Worm (Caenorhabditis elegans) whole organism, late embryonic: Measurements from ENCODE around the gene clec-7.

Experiments used
- C08G9.2 ChIP-seq: sonication (generic microtip); optimal IDR thresholded peaks from 2 replicates; lab custom pipeline; 2016; ENCODE audit warnings: mild to moderate bottlenecking, missing genetic modification characterization, moderate library complexity, missing compliant biosample characterization
- C38D4.7 ChIP-seq: fragments of 200-800 bp; sonication (Bioruptor generic); optimal IDR thresholded peaks from 2 replicates; lab custom pipeline; 2018; ENCODE audit warnings: mild to moderate bottlenecking, missing genetic modification characterization, moderate library complexity, missing compliant biosample characterization
- F13H6.1 ChIP-seq: sonication (generic microtip); optimal IDR thresholded peaks from 2 replicates; lab custom pipeline; 2016; ENCODE audit warnings: missing genetic modification characterization, missing compliant biosample characterization
- K02D7.2 ChIP-seq: sonication (generic microtip); optimal IDR thresholded peaks from 2 replicates; lab custom pipeline; 2017; ENCODE audit warnings: mild to moderate bottlenecking, missing genetic modification characterization, missing compliant biosample characterization
- T23F11.4 ChIP-seq: fragments of 200-800 bp; sonication (Bioruptor generic); optimal IDR thresholded peaks from 2 replicates; lab custom pipeline; 2018; ENCODE audit warnings: mild to moderate bottlenecking, missing genetic modification characterization, missing compliant biosample characterization
- ahr-1 ChIP-seq: sonication (generic microtip); optimal IDR thresholded peaks from 2 replicates; lab custom pipeline; 2016; ENCODE audit warnings: missing genetic modification characterization, missing compliant biosample characterization
- ceh-14 ChIP-seq: sonication (generic microtip); optimal IDR thresholded peaks from 2 replicates; lab custom pipeline; 2016; ENCODE audit warnings: missing genotype, missing genetic modification characterization, missing compliant biosample characterization
- ceh-18 ChIP-seq: sonication (generic microtip); optimal IDR thresholded peaks from 2 replicates; lab custom pipeline; 2016; ENCODE audit warnings: missing genetic modification characterization, missing compliant biosample characterization
- ceh-19 ChIP-seq: fragments of 200-800 bp; sonication (Bioruptor generic); optimal IDR thresholded peaks from 2 replicates; lab custom pipeline; 2018; ENCODE audit warnings: mild to moderate bottlenecking, missing genetic modification characterization, missing compliant biosample characterization
- ceh-22 ChIP-seq: sonication (generic microtip); optimal IDR thresholded peaks from 2 replicates; lab custom pipeline; 2017; ENCODE audit warnings: missing biosample characterization, missing genetic modification characterization
- ceh-31 ChIP-seq: sonication (generic microtip); optimal IDR thresholded peaks from 2 replicates; lab custom pipeline; 2016; ENCODE audit warnings: missing genetic modification characterization, missing compliant biosample characterization
- ceh-45 ChIP-seq: fragments of 200-800 bp; sonication (Bioruptor generic); IDR thresholded peaks from 2 replicates; pipeline ENCODE4 v1.3.6; 2022; ENCODE audit warnings: missing genetic modification reagents, missing genetic modification characterization, missing compliant biosample characterization
- ceh-6 ChIP-seq: fragments of 200-800 bp; sonication (Bioruptor generic); optimal IDR thresholded peaks from 2 replicates; lab custom pipeline; 2018; ENCODE audit warnings: mild to moderate bottlenecking, missing genetic modification characterization, missing compliant biosample characterization
- ceh-9 ChIP-seq: sonication (generic microtip); optimal IDR thresholded peaks from 2 replicates; lab custom pipeline; 2016; ENCODE audit warnings: mild to moderate bottlenecking, missing genetic modification characterization, inconsistent platforms, missing compliant biosample characterization
- che-1 ChIP-seq: sonication (generic microtip); optimal IDR thresholded peaks from 2 replicates; lab custom pipeline; 2016; ENCODE audit warnings: mild to moderate bottlenecking, missing genetic modification characterization, missing compliant biosample characterization
- dmd-4 ChIP-seq: sonication (generic microtip); optimal IDR thresholded peaks from 2 replicates; lab custom pipeline; 2016; ENCODE audit warnings: borderline replicate concordance, missing genetic modification characterization, missing compliant biosample characterization
- dve-1 ChIP-seq: sonication (generic microtip); optimal IDR thresholded peaks from 2 replicates; lab custom pipeline; 2017; ENCODE audit warnings: antibody characterized with exemption, mild to moderate bottlenecking, missing genetic modification characterization, missing compliant biosample characterization
- elt-4 ChIP-seq: sonication (generic microtip); optimal IDR thresholded peaks from 2 replicates; lab custom pipeline; 2016; ENCODE audit warnings: missing genetic modification characterization, missing compliant biosample characterization
- eyg-1 ChIP-seq: sonication (generic microtip); optimal IDR thresholded peaks from 2 replicates; lab custom pipeline; 2016; ENCODE audit warnings: missing genotype, missing genetic modification characterization, missing compliant biosample characterization
- fkh-10 ChIP-seq: fragments of 150-350 bp; optimal IDR thresholded peaks from 2 replicates; lab custom pipeline; 2014; ENCODE audit warnings: missing biosample characterization, missing genetic modification reagents, missing genetic modification characterization
- fkh-6 ChIP-seq: sonication (generic microtip); optimal IDR thresholded peaks from 2 replicates; lab custom pipeline; 2016; ENCODE audit warnings: missing genetic modification characterization, missing compliant biosample characterization
- hlh-13 ChIP-seq: fragments of 200-800 bp; sonication (Bioruptor generic); optimal IDR thresholded peaks from 2 replicates; lab custom pipeline; 2018; ENCODE audit warnings: mild to moderate bottlenecking, missing genetic modification characterization, missing compliant biosample characterization
- hlh-6 ChIP-seq: sonication (generic microtip); optimal IDR thresholded peaks from 2 replicates; lab custom pipeline; 2016; ENCODE audit warnings: missing genotype, missing genetic modification characterization, missing compliant biosample characterization
- hlh-8 ChIP-seq: sonication (generic microtip); optimal IDR thresholded peaks from 2 replicates; lab custom pipeline; 2016; ENCODE audit warnings: missing genotype, missing genetic modification characterization, missing compliant biosample characterization
- lim-6 ChIP-seq: sonication (generic microtip); optimal IDR thresholded peaks from 2 replicates; lab custom pipeline; 2016; ENCODE audit warnings: missing genetic modification characterization, missing compliant biosample characterization
- madf-2 ChIP-seq: sonication (generic microtip); optimal IDR thresholded peaks from 2 replicates; lab custom pipeline; 2017; ENCODE audit warnings: missing genetic modification characterization, missing compliant biosample characterization
- npax-4 ChIP-seq: sonication (generic microtip); optimal IDR thresholded peaks from 2 replicates; lab custom pipeline; 2016; ENCODE audit warnings: missing genetic modification characterization, missing compliant biosample characterization
- odd-2 ChIP-seq: sonication (generic microtip); optimal IDR thresholded peaks from 2 replicates; lab custom pipeline; 2017; ENCODE audit warnings: antibody characterized with exemption, mild to moderate bottlenecking, missing genetic modification characterization, missing compliant biosample characterization
- pax-1 ChIP-seq: fragments of 150-350 bp; optimal IDR thresholded peaks from 2 replicates; lab custom pipeline; 2014; ENCODE audit warnings: missing biosample characterization, missing genetic modification characterization
- pha-2 ChIP-seq: sonication (generic microtip); optimal IDR thresholded peaks from 2 replicates; lab custom pipeline; 2017; ENCODE audit warnings: mild to moderate bottlenecking, missing genetic modification characterization, missing compliant biosample characterization
- pqm-1 ChIP-seq: sonication (generic microtip); optimal IDR thresholded peaks from 2 replicates; lab custom pipeline; 2016; ENCODE audit warnings: missing genetic modification characterization, missing compliant biosample characterization
- pros-1 ChIP-seq: fragments of 150-350 bp; optimal IDR thresholded peaks from 2 replicates; lab custom pipeline; 2014; ENCODE audit warnings: missing biosample characterization, missing genetic modification reagents, missing genetic modification characterization
- ref-2 ChIP-seq: sonication (generic microtip); optimal IDR thresholded peaks from 2 replicates; lab custom pipeline; 2016; ENCODE audit warnings: missing genetic modification characterization, missing compliant biosample characterization
- sdc-2 ChIP-seq: sonication (generic microtip); optimal IDR thresholded peaks from 2 replicates; lab custom pipeline; 2016; ENCODE audit warnings: missing genotype, missing genetic modification characterization, missing compliant biosample characterization
- tbx-2 ChIP-seq: sonication (generic microtip); optimal IDR thresholded peaks from 2 replicates; lab custom pipeline; 2016; ENCODE audit warnings: missing genetic modification characterization, missing compliant biosample characterization
- ttx-3 ChIP-seq: sonication (generic microtip); optimal IDR thresholded peaks from 2 replicates; lab custom pipeline; 2016; ENCODE audit warnings: missing genetic modification reagents, missing genetic modification characterization, missing compliant biosample characterization
- unc-3 ChIP-seq, 2 experiments: fragments of 200-800 bp in 1 of 2; sonication (Bioruptor generic) in 1 of 2; sonication (generic microtip) in 1 of 2; conservative IDR thresholded peaks in 1 of 2; optimal IDR thresholded peaks in 1 of 2; 2 replicates each; pipeline versions ENCODE4 v1.3.6 to Lab custom; 2016 to 2022; ENCODE audit warnings: missing compliant biosample characterization in 2 of 2, missing genetic modification characterization in 2 of 2, missing genetic modification reagents in 1 of 2
- unc-55 ChIP-seq: sonication (generic microtip); optimal IDR thresholded peaks from 2 replicates; lab custom pipeline; 2017; ENCODE audit warnings: missing biosample characterization, missing genetic modification reagents, missing genetic modification characterization
- unc-86 ChIP-seq: sonication (generic microtip); optimal IDR thresholded peaks from 2 replicates; lab custom pipeline; 2016; ENCODE audit warnings: missing genetic modification characterization, missing compliant biosample characterization
- zip-5 ChIP-seq: sonication (generic microtip); optimal IDR thresholded peaks from 2 replicates; lab custom pipeline; 2016; ENCODE audit warnings: missing genetic modification characterization, missing compliant biosample characterization
- ztf-16 ChIP-seq: sonication (generic microtip); optimal IDR thresholded peaks from 2 replicates; lab custom pipeline; 2017; ENCODE audit warnings: missing genetic modification characterization, missing compliant biosample characterization

Gene clec-7

ce11 chrV:7320909-7321308 is 7.3 kb upstream of the clec-7 start, which contains the start of gene lmd-4:
Gene lmd-4, minus strand, starts transcription at chrV:7321009.
- TF ChIP-seq T23F11.4 (GFP tag; lab: Kevin White, UChicago) (no peak), unc-55 (GFP tag; lab: Kevin White, UChicago) (no peak), ceh-19 (GFP tag; lab: Kevin White, UChicago) (no peak), hlh-8 (tag; lab: Kevin White, UChicago) (no peak), pqm-1 (no peak), unc-3 (GFP tag; conservative IDR thresholded peaks at IDR 0.05; lab: Robert Waterston, UW) (no peak), unc-3 (tag; optimal IDR thresholded peaks at IDR 0.05; lab: Kevin White, UChicago) (no peak), ceh-22 (no peak), unc-86 (no peak)
- TF ChIP-seq, all 69 proteins: peak for 0

ce11 chrV:7321915-7322314 is 6.3 kb upstream of the clec-7 start, which contains the start of gene F10G2.10:
Gene F10G2.10, plus strand, starts transcription at chrV:7322215.
- TF ChIP-seq fkh-10 (no peak), C08G9.2 (tag; lab: Kevin White, UChicago) (no peak), ceh-18 (tag; lab: Kevin White, UChicago) (no peak), sdc-2 (tag; lab: Kevin White, UChicago) (no peak), ref-2 (tag; lab: Kevin White, UChicago) (no peak), pha-2 (tag; lab: Kevin White, UChicago) (no peak), ceh-19 (GFP tag; lab: Kevin White, UChicago) (no peak), lim-6 (no peak), ztf-16 (tag; lab: Kevin White, UChicago) (no peak), madf-2 (tag; lab: Kevin White, UChicago) (no peak), pqm-1 (no peak), tbx-2 (no peak), ceh-45 (GFP tag; lab: Robert Waterston, UW) (no peak), npax-4 (tag; lab: Kevin White, UChicago) (no peak), odd-2 (tag; lab: Kevin White, UChicago) (no peak), unc-3 (GFP tag; conservative IDR thresholded peaks at IDR 0.05; lab: Robert Waterston, UW) (no peak), unc-3 (tag; optimal IDR thresholded peaks at IDR 0.05; lab: Kevin White, UChicago) (no peak), eyg-1 (no peak), K02D7.2 (no peak), fkh-6 (tag; lab: Kevin White, UChicago) (no peak), elt-4 (no peak)

ce11 chrV:7325285-7325684 is 2.9 kb upstream of the clec-7 start, which contains the start of gene srx-92:
Gene srx-92, minus strand, starts transcription at chrV:7325385.
- TF ChIP-seq ceh-14 (tag; lab: Kevin White, UChicago) (no peak), pax-1 (tag; lab: Kevin White, UChicago) (no peak), zip-5 (tag; lab: Kevin White, UChicago) (no peak), hlh-13 (GFP tag; lab: Kevin White, UChicago) (no peak), che-1 (tag; lab: Kevin White, UChicago) (no peak), fkh-6 (tag; lab: Kevin White, UChicago) (no peak)

- no peak for TF ChIP-seq ceh-31
- TF ChIP-seq pros-1 (tag; lab: Kevin White, UChicago): no peak
- TF ChIP-seq ceh-6: no peak
- TF ChIP-seq F13H6.1 (tag; lab: Kevin White, UChicago): no peak
- no peak for TF ChIP-seq ttx-3 (tag; lab: Kevin White, UChicago)
- no peak for TF ChIP-seq ceh-9 (tag; lab: Kevin White, UChicago)
- TF ChIP-seq dve-1: no peak
- no peak for TF ChIP-seq C38D4.7 (GFP tag; lab: Kevin White, UChicago)
- no peak for TF ChIP-seq sdc-2 (tag; lab: Kevin White, UChicago)
- no peak for TF ChIP-seq pha-2 (tag; lab: Kevin White, UChicago)
- TF ChIP-seq tbx-2: no peak
- no peak for TF ChIP-seq ceh-22
- no peak for TF ChIP-seq ahr-1 (tag; lab: Kevin White, UChicago)
- no peak for TF ChIP-seq hlh-6 (tag; lab: Kevin White, UChicago)
- no peak for TF ChIP-seq che-1 (tag; lab: Kevin White, UChicago)
- TF ChIP-seq unc-55 (GFP tag; lab: Kevin White, UChicago): no peak
- TF ChIP-seq hlh-13 (GFP tag; lab: Kevin White, UChicago): no peak
- no peak for TF ChIP-seq ceh-19 (GFP tag; lab: Kevin White, UChicago)
- no peak for TF ChIP-seq ceh-18 (tag; lab: Kevin White, UChicago)
- TF ChIP-seq dmd-4: no peak
Observed at ce11 chrV:7326928-7327327, 1.3 kb upstream of the clec-7 start, which contains the start of gene F10G2.4. Gene F10G2.4, plus strand, starts transcription at chrV:7327228.
